Worm (Caenorhabditis elegans) whole organism, L1 larva: ENCODE results near the gene K01D12.8.

Experiments used
- ama-1 ChIP-seq: fragments of 150-350 bp; optimal IDR thresholded peaks from 2 replicates; lab custom pipeline; 2014
- dsc-1 ChIP-seq: sonication (generic microtip); optimal IDR thresholded peaks from 2 replicates; lab custom pipeline; 2016; ENCODE audit warnings: mild to moderate bottlenecking, missing genetic modification characterization, missing compliant biosample characterization
- irx-1 ChIP-seq: sonication (generic microtip); optimal IDR thresholded peaks from 2 replicates; lab custom pipeline; 2016; ENCODE audit warnings: missing genetic modification characterization, missing compliant biosample characterization
- lin-15B ChIP-seq: fragments of 150-350 bp; sonication (generic microtip); optimal IDR thresholded peaks from 3 replicates; lab custom pipeline; 2014; ENCODE audit warnings: missing biosample characterization, missing genetic modification characterization
- lin-39 ChIP-seq: fragments of 150-350 bp; optimal IDR thresholded peaks from 2 replicates; lab custom pipeline; 2014; ENCODE audit warnings: missing biosample characterization, missing genetic modification reagents, missing genetic modification characterization
- pax-3 ChIP-seq: fragments of 200-800 bp; sonication (Bioruptor generic); optimal IDR thresholded peaks from 2 replicates; lab custom pipeline; 2018; ENCODE audit warnings: mild to moderate bottlenecking, missing genetic modification characterization, moderate library complexity, missing compliant biosample characterization
- pqm-1 ChIP-seq: sonication (generic microtip); optimal IDR thresholded peaks from 3 replicates; lab custom pipeline; 2017; ENCODE audit warnings: missing biosample characterization, missing genetic modification characterization
- snpc-4 ChIP-seq: fragments of 150-350 bp; optimal IDR thresholded peaks from 2 replicates; lab custom pipeline; 2014; ENCODE audit warnings: missing biosample characterization, missing genetic modification characterization
- unc-130 ChIP-seq: fragments of 150-350 bp; optimal IDR thresholded peaks from 2 replicates; lab custom pipeline; 2017; ENCODE audit warnings: missing biosample characterization, missing genetic modification characterization, inconsistent platforms
- xbp-1 ChIP-seq: sonication (generic microtip); optimal IDR thresholded peaks from 2 replicates; lab custom pipeline; 2016; ENCODE audit warnings: missing genetic modification characterization, missing compliant biosample characterization

DNA sequence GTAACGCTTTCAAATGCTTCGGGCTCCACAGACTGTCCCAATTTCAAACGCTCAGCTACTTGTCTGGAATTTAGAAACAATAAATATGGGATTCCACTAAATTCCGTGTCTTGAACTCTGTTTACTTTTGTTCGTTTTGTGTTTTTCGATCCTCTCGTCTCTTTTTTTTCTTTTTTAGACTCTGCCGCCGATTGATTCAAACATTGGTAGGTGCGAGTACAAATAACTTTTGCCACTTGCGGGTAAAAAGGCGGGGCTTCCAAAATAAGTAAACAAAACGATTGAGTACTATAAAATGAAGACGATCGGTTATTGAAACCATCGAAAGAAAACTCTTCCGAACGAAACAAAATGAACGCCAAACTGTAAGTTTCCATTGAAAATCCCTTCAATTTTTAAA, 37.4 kb upstream of the K01D12.8 start, which contains the start of gene fipr-2:
- TF ChIP-seq snpc-4 (tag; lab: Kevin White, UChicago) (no peak), lin-39 (tag; lab: Kevin White, UChicago) (no peak), xbp-1 (no peak), ama-1 (lab: Kevin White, UChicago) (no peak), pqm-1 (tag; lab: Kevin White, UChicago) (no peak), dsc-1 (tag; lab: Kevin White, UChicago) (no peak), lin-15B (tag; lab: Kevin White, UChicago) (no peak), irx-1 (tag; lab: Kevin White, UChicago) (no peak), unc-130 (tag; lab: Kevin White, UChicago) (no peak), pax-3 (tag; lab: Kevin White, UChicago) (no peak)
